Worm (Caenorhabditis elegans) whole organism, mixed stage, embryonic: ENCODE measurements around the gene C44C11.6.

Experiments
- M03D4.4 ChIP-seq: sonication (generic microtip); optimal IDR thresholded peaks from 2 replicates; lab custom pipeline; 2017; ENCODE audit warnings: mild to moderate bottlenecking, missing genetic modification characterization, missing compliant biosample characterization
- cnd-1 ChIP-seq: fragments of 200-800 bp; sonication (Bioruptor generic); optimal IDR thresholded peaks from 2 replicates; lab custom pipeline; 2018; ENCODE audit warnings: mild to moderate bottlenecking, missing genetic modification characterization, missing compliant biosample characterization
- drap-1 ChIP-seq: fragments of 200-800 bp; sonication (Bioruptor generic); optimal IDR thresholded peaks from 3 replicates; lab custom pipeline; 2018; ENCODE audit warnings: mild to moderate bottlenecking, missing genetic modification characterization, missing compliant biosample characterization
- mep-1 ChIP-seq: fragments of 150-350 bp; optimal IDR thresholded peaks from 2 replicates; lab custom pipeline; 2017; ENCODE audit warnings: missing biosample characterization, missing genetic modification reagents, missing genetic modification characterization, inconsistent platforms
- nhr-28 ChIP-seq: fragments of 150-350 bp; optimal IDR thresholded peaks from 2 replicates; lab custom pipeline; 2014; ENCODE audit warnings: missing biosample characterization, missing genetic modification characterization
- nhr-76 ChIP-seq: sonication (generic microtip); optimal IDR thresholded peaks from 2 replicates; lab custom pipeline; 2017; ENCODE audit warnings: missing biosample characterization, missing genetic modification characterization
- pha-4 ChIP-seq: fragments of 150-350 bp; optimal IDR thresholded peaks from 2 replicates; lab custom pipeline; 2018; ENCODE audit warnings: missing biosample characterization, missing genetic modification reagents, missing genetic modification characterization
- unc-120 ChIP-seq: sonication (generic microtip); optimal IDR thresholded peaks from 2 replicates; lab custom pipeline; 2017; ENCODE audit warnings: missing genetic modification characterization, missing compliant biosample characterization; ENCODE audit not compliant: poor library complexity, severe bottlenecking
- unc-39 ChIP-seq: fragments of 150-350 bp; optimal IDR thresholded peaks from 2 replicates; lab custom pipeline; 2014; ENCODE audit warnings: missing biosample characterization, missing genetic modification characterization
- unc-62 ChIP-seq: fragments of 150-350 bp; optimal IDR thresholded peaks from 2 replicates; lab custom pipeline; 2014; ENCODE audit warnings: missing biosample characterization, missing genetic modification reagents, missing genetic modification characterization

- TF ChIP-seq pha-4 (tag; lab: Kevin White, UChicago) (no peak), nhr-76 (tag; lab: Kevin White, UChicago) (no peak), unc-62 (GFP tag; lab: Kevin White, UChicago) (no peak), unc-39 (tag; lab: Kevin White, UChicago) (no peak), nhr-28 (no peak), M03D4.4 (tag; lab: Kevin White, UChicago) (no peak), mep-1 (tag; lab: Kevin White, UChicago) (no peak), cnd-1 (tag; lab: Kevin White, UChicago) (no peak), drap-1 (GFP tag; lab: Kevin White, UChicago) (no peak), unc-120 (no peak)
Measured at ce11 chrII:12353104-12353503, 8.5 kb downstream of the C44C11.6 start.
